Fruit fly (Drosophila melanogaster): ENCODE results near the gene CG7420.

Gene CG7420

dm6 chr2L:1485975-1486665, 16.6 kb downstream of the CG7420 start:
- TF ChIP-seq sv (GFP tag; optimal IDR thresholded peaks at IDR 0.05) = no peak
- TF ChIP-seq Jra (GFP tag; optimal IDR thresholded peaks at IDR 0.05) = no peak
- TF ChIP-seq Rel (GFP tag; optimal IDR thresholded peaks at IDR 0.05) = no peak
- TF ChIP-seq Rel (tag; optimal IDR thresholded peaks at IDR 0.05) = no peak
- TF ChIP-seq tai (GFP tag; optimal IDR thresholded peaks at IDR 0.05) = no peak
- no peak for TF ChIP-seq usp (GFP tag; optimal IDR thresholded peaks at IDR 0.05)
- peak; percentile 51 for TF ChIP-seq OdsH (GFP tag; optimal IDR thresholded peaks at IDR 0.05)
- peak; percentile 22 for TF ChIP-seq HLH106 (tag; optimal IDR thresholded peaks at IDR 0.05)
- TF ChIP-seq Hnf4 (GFP tag; optimal IDR thresholded peaks at IDR 0.05) = no peak
- no peak for TF ChIP-seq pan (optimal IDR thresholded peaks at IDR 0.05)
- no peak for TF ChIP-seq Hr83 (GFP tag; optimal IDR thresholded peaks at IDR 0.05; ENCODE audit: poor library complexity, severe bottlenecking)
- TF ChIP-seq psq (GFP tag; optimal IDR thresholded peaks at IDR 0.05) = peak; percentile 56
- no peak for TF ChIP-seq jim (GFP tag; optimal IDR thresholded peaks at IDR 0.05)
- TF ChIP-seq lola (GFP tag; optimal IDR thresholded peaks at IDR 0.05) = no peak
- TF ChIP-seq sage (GFP tag; optimal IDR thresholded peaks at IDR 0.05) = no peak
- no peak for TF ChIP-seq CG9705 (GFP tag; optimal IDR thresholded peaks at IDR 0.05)
- peak; percentile 19 for TF ChIP-seq rgr (GFP tag; optimal IDR thresholded peaks at IDR 0.05)
- TF ChIP-seq dmrt93B (GFP tag; optimal IDR thresholded peaks at IDR 0.05) = peak; percentile 39
- TF ChIP-seq dsf (GFP tag; optimal IDR thresholded peaks at IDR 0.05; ENCODE audit: borderline replicate concordance) = no peak
- TF ChIP-seq Myc (optimal IDR thresholded peaks at IDR 0.05) = no peak
- peak; percentile 71 for TF ChIP-seq fru (GFP tag; optimal IDR thresholded peaks at IDR 0.05)
- no peak for TF ChIP-seq CrebA (GFP tag; optimal IDR thresholded peaks at IDR 0.05; ENCODE audit: borderline replicate concordance)
- TF ChIP-seq Abd-B (GFP tag; optimal IDR thresholded peaks at IDR 0.05) = no peak
- TF ChIP-seq N (GFP tag; optimal IDR thresholded peaks at IDR 0.05) = no peak
- TF ChIP-seq ey (GFP tag; optimal IDR thresholded peaks at IDR 0.05) = peak; percentile 51
- TF ChIP-seq GATAd (GFP tag; optimal IDR thresholded peaks at IDR 0.05) = no peak
- TF ChIP-seq woc (GFP tag; optimal IDR thresholded peaks at IDR 0.05) = peak; percentile 80
- TF ChIP-seq CG32264 (GFP tag; optimal IDR thresholded peaks at IDR 0.05) = no peak
- TF ChIP-seq h (GFP tag; optimal IDR thresholded peaks at IDR 0.05) = peak; percentile 60
- TF ChIP-seq Vsx2 (GFP tag; optimal IDR thresholded peaks at IDR 0.05; ENCODE audit: partially characterized antibody) = no peak
- no peak for TF ChIP-seq dl (GFP tag; optimal IDR thresholded peaks at IDR 0.05; ENCODE audit: insufficient read depth in 1 of 2, partially characterized antibody in 2 of 2)
- TF ChIP-seq Dif (GFP tag; optimal IDR thresholded peaks at IDR 0.05; ENCODE audit: partially characterized antibody) = no peak
- TF ChIP-seq brk (GFP tag; optimal IDR thresholded peaks at IDR 0.05) = no peak
- TF ChIP-seq foxo (GFP tag; optimal IDR thresholded peaks at IDR 0.05) = peak in 1 of 2 experiments; percentile 59
- peak; percentile 32 for TF ChIP-seq br (GFP tag; optimal IDR thresholded peaks at IDR 0.05)
- no peak for TF ChIP-seq Mio (GFP tag; optimal IDR thresholded peaks at IDR 0.05)
- TF ChIP-seq Dfd (GFP tag; optimal IDR thresholded peaks at IDR 0.05) = no peak
- no peak for TF ChIP-seq Hr78 (GFP tag; optimal IDR thresholded peaks at IDR 0.05)
- peak; percentile 52 for TF ChIP-seq Sp1 (GFP tag; optimal IDR thresholded peaks at IDR 0.05)

dm6 chr2L:1478488-1478887, 24.2 kb downstream of the CG7420 start:
- TF ChIP-seq dmrt93B (GFP tag; optimal IDR thresholded peaks at IDR 0.05) (no peak), HLH106 (tag; optimal IDR thresholded peaks at IDR 0.05) (no peak), brk (GFP tag; optimal IDR thresholded peaks at IDR 0.05) (no peak), lola (GFP tag; optimal IDR thresholded peaks at IDR 0.05) (no peak), GATAd (GFP tag; optimal IDR thresholded peaks at IDR 0.05) (no peak)
